Fruit fly (Drosophila melanogaster) Kc167 (cell line): ENCODE data around the gene Lerp.

ENCODE experiments used
- Sin3A ChIP-seq: fragments of >200 bp; optimal IDR thresholded peaks from 2 replicates; lab custom pipeline; 2018; ENCODE audit warnings: missing external identifiers
- h ChIP-seq: fragments of >200 bp; optimal IDR thresholded peaks from 3 replicates; lab custom pipeline; 2018; ENCODE audit warnings: missing external identifiers
- insv ChIP-seq: fragments of >200 bp; optimal IDR thresholded peaks from 3 replicates; lab custom pipeline; 2018; ENCODE audit warnings: missing external identifiers
- ttk ChIP-seq: sonication (Bioruptor generic); optimal IDR thresholded peaks from 2 replicates; lab custom pipeline; 2017; ENCODE audit warnings: missing external identifiers

dm6 chr3R:26803104-26803503 is 59.8 kb downstream of the Lerp start:
- TF ChIP-seq h: no peak
- no peak for TF ChIP-seq Sin3A (lab: Kevin White, UChicago)
- TF ChIP-seq ttk (lab: Kevin White, UChicago): no peak
- TF ChIP-seq insv (lab: Kevin White, UChicago): no peak
